Worm (Caenorhabditis elegans): ENCODE results near the gene cpt-6.

DNA sequence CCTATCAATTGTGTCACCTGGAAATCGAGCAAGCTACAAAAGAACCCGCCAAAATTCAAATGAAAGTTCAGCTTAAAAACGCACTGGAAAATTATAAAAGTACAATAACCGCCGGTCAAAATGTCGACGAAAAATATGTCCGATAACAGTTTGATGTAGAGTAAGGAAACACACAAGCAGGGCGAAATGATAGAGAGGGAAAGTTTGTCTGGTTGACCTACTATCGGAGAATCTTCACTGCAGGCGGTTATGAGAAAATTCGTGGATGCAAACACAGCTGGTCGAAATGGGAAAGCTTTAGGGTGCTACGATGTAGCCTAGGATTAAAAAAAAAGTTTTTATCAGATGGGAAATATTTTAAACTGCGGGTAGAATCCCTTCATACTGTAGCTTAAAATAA, 1.6 kb upstream of the cpt-6 start:
- no peak for TF ChIP-seq unc-62 (GFP tag; optimal IDR thresholded peaks at IDR 0.05 in 1 of 2)
- no peak for TF ChIP-seq unc-62 (tag; optimal IDR thresholded peaks at IDR 0.05)
- TF ChIP-seq ama-1 (optimal IDR thresholded peaks at IDR 0.05), result no peak
- no peak for TF ChIP-seq snpc-4 (tag; optimal IDR thresholded peaks at IDR 0.05)
- no peak for TF ChIP-seq ZK337.2 (GFP tag; IDR thresholded peaks at IDR 0.05)

All from whole organism, L4 larva.